Fruit fly (Drosophila melanogaster) S2 (cell line): ENCODE measurements around the gene RagA-B.

Source experiments
- CG8478 ChIP-seq: fragments of >200 bp; optimal IDR thresholded peaks from 2 replicates; lab custom pipeline; 2018
- CTCF ChIP-seq, 2 experiments: fragments of >200 bp; optimal IDR thresholded peaks; 2 replicates each; lab custom pipeline; 2018

RagA-B gene

dm6 chr3R:9008202-9008601, 24.1 kb upstream of the RagA-B start, which contains the start of gene CG11983:
Gene CG11983 (plus strand): TSS chr3R:9008321.
- TF ChIP-seq CG8478 (lab: Kevin White, UChicago) = no peak

dm6 chr3R:9007258-9007657, 23.1 kb upstream of the RagA-B start:
- TF ChIP-seq CG8478 (lab: Kevin White, UChicago) (no peak), CTCF (optimal IDR thresholded peaks at IDR 0.05; lab: Kevin White, UChicago) (no peak)

- TF ChIP-seq CG8478 (lab: Kevin White, UChicago) (no peak), CTCF (optimal IDR thresholded peaks at IDR 0.05; lab: Kevin White, UChicago) (no peak)
Observed at dm6 chr3R:9006129-9006528, 22.0 kb upstream of the RagA-B start, which contains the start of the genes Prosbeta3 and Iru. Gene Prosbeta3 (minus strand): TSS chr3R:9006226. Gene Iru (plus strand): TSS chr3R:9006456.

dm6 chr3R:9003600-9004223, 19.6 kb upstream of the RagA-B start, which contains the start of the genes CG31100 and CG11980:
Gene CG31100 (minus strand): TSS chr3R:9003650.
Gene CG11980 (plus strand): TSS chr3R:9004017.
- TF ChIP-seq CTCF (optimal IDR thresholded peaks at IDR 0.05; lab: Kevin White, UChicago) (peak in 1 of 2 experiments; percentile 30), CG8478 (lab: Kevin White, UChicago) (no peak)

dm6 chr3R:9002542-9002941, 18.4 kb upstream of the RagA-B start:
- TF ChIP-seq CTCF (optimal IDR thresholded peaks at IDR 0.05; lab: Kevin White, UChicago) (no peak), CG8478 (lab: Kevin White, UChicago) (no peak)

- no peak for TF ChIP-seq CTCF (optimal IDR thresholded peaks at IDR 0.05; lab: Kevin White, UChicago)
- no peak for TF ChIP-seq CG8478 (lab: Kevin White, UChicago)
Observed at dm6 chr3R:9001720-9002240, 17.7 kb upstream of the RagA-B start.

dm6 chr3R:8998243-8998642, 14.1 kb upstream of the RagA-B start:
- TF ChIP-seq CTCF (optimal IDR thresholded peaks at IDR 0.05; lab: Kevin White, UChicago) = no peak
- no peak for TF ChIP-seq CG8478 (lab: Kevin White, UChicago)

dm6 chr3R:8997397-8997796, 13.3 kb upstream of the RagA-B start, which contains the start of gene CG11977:
Gene CG11977 (plus strand): TSS chr3R:8997697.
- TF ChIP-seq CTCF (optimal IDR thresholded peaks at IDR 0.05; lab: Kevin White, UChicago) (no peak), CG8478 (lab: Kevin White, UChicago) (no peak)

- no peak for TF ChIP-seq CG8478 (lab: Kevin White, UChicago)
- TF ChIP-seq CTCF (optimal IDR thresholded peaks at IDR 0.05; lab: Kevin White, UChicago) = peak in 1 of 2 experiments; percentile 14
Observed at dm6 chr3R:8992928-8993579, 8.9 kb upstream of the RagA-B start, which contains the start of gene CG11975. Gene CG11975 (plus strand): TSS chr3R:8993253.

dm6 chr3R:8984602-8985074, 523 bp upstream of the RagA-B start, which contains the start of gene CG11970:
Gene CG11970 (plus strand): TSS chr3R:8984718.
- peak in 1 of 2 experiments; percentile 25 for TF ChIP-seq CTCF (optimal IDR thresholded peaks at IDR 0.05; lab: Kevin White, UChicago)
- TF ChIP-seq CG8478 (lab: Kevin White, UChicago) = no peak

dm6 chr3R:8981209-8981996, 2.7 kb downstream of the RagA-B start:
- TF ChIP-seq CTCF (optimal IDR thresholded peaks at IDR 0.05; lab: Kevin White, UChicago) (no peak), CG8478 (lab: Kevin White, UChicago) (no peak)

- no peak for TF ChIP-seq CG8478 (lab: Kevin White, UChicago)
- TF ChIP-seq CTCF (optimal IDR thresholded peaks at IDR 0.05; lab: Kevin White, UChicago) = no peak
Observed at dm6 chr3R:8980776-8981165, 3.3 kb downstream of the RagA-B start, which contains the start of gene CAHbeta. Gene CAHbeta (plus strand): TSS chr3R:8980860.

- no peak for TF ChIP-seq CG8478 (lab: Kevin White, UChicago)
- TF ChIP-seq CTCF (optimal IDR thresholded peaks at IDR 0.05; lab: Kevin White, UChicago) = peak; percentile 77 to 93
Observed at dm6 chr3R:8979850-8980775, 4.0 kb downstream of the RagA-B start.
